Fruit fly (Drosophila melanogaster) whole organism, embryonic: ENCODE results near the gene Dhdds.

Experiments
- Aef1 ChIP-seq: fragments of 200-800 bp; sonication (Bioruptor generic); IDR thresholded peaks from 3 replicates; pipeline ENCODE4 v1.3.6; 2022; ENCODE audit warnings: missing biosample characterization, missing genetic modification characterization
- Atf-2 ChIP-seq: fragments of 200-800 bp; sonication (Bioruptor generic); optimal IDR thresholded peaks from 2 replicates; lab custom pipeline; 2016; ENCODE audit warnings: missing biosample characterization, missing genetic modification characterization
- CG10147 ChIP-seq: fragments of 200-800 bp; sonication (Bioruptor generic); optimal IDR thresholded peaks from 2 replicates; lab custom pipeline; 2019; ENCODE audit warnings: missing biosample characterization, mild to moderate bottlenecking, missing genetic modification characterization, moderate library complexity
- CG11247 ChIP-seq: fragments of 200-800 bp; sonication (Bioruptor generic); IDR thresholded peaks from 2 replicates; pipeline ENCODE4 v1.3.6; 2022; ENCODE audit warnings: missing biosample characterization, missing genetic modification characterization
- CG12744 ChIP-seq: fragments of 200-800 bp; sonication (Bioruptor generic); optimal IDR thresholded peaks from 2 replicates; lab custom pipeline; 2016; ENCODE audit warnings: missing biosample characterization, missing genetic modification characterization
- CG15514 ChIP-seq: fragments of 200-800 bp; sonication (Bioruptor generic); optimal IDR thresholded peaks from 3 replicates; lab custom pipeline; 2017; ENCODE audit warnings: missing biosample characterization, missing genetic modification characterization, mild to moderate bottlenecking, moderate library complexity, missing genetic modification reagents
- CG1602 ChIP-seq: fragments of 200-800 bp; sonication (Bioruptor generic); optimal IDR thresholded peaks from 3 replicates; lab custom pipeline; 2016; ENCODE audit warnings: missing biosample characterization, missing genetic modification characterization
- CG1647 ChIP-seq: fragments of 200-800 bp; sonication (Bioruptor generic); optimal IDR thresholded peaks from 3 replicates; lab custom pipeline; 2016; ENCODE audit warnings: missing biosample characterization, missing genetic modification characterization
- CG18619 ChIP-seq: fragments of 200-800 bp; sonication (Bioruptor generic); optimal IDR thresholded peaks from 3 replicates; lab custom pipeline; 2017; ENCODE audit warnings: missing biosample characterization, mild to moderate bottlenecking, missing genetic modification characterization
- CG2120 ChIP-seq: fragments of 200-800 bp; sonication (Bioruptor generic); optimal IDR thresholded peaks from 3 replicates; lab custom pipeline; 2016; ENCODE audit warnings: missing biosample characterization, missing genetic modification characterization
- CG30020 ChIP-seq: fragments of 200-800 bp; optimal IDR thresholded peaks from 2 replicates; lab custom pipeline; 2019; ENCODE audit warnings: missing biosample characterization, mild to moderate bottlenecking, missing genetic modification characterization, moderate library complexity
- CG31224 ChIP-seq: fragments of 200-800 bp; sonication (Bioruptor generic); IDR thresholded peaks from 2 replicates; pipeline ENCODE4 v1.3.6; 2022; ENCODE audit warnings: missing biosample characterization, missing genetic modification characterization
- CG32772 ChIP-seq: fragments of 200-800 bp; sonication (Bioruptor generic); IDR thresholded peaks from 2 replicates; pipeline ENCODE4 v1.3.6; 2022; ENCODE audit warnings: missing biosample characterization, missing genetic modification characterization
- CG34422 ChIP-seq: fragments of 200-800 bp; sonication (Bioruptor generic); IDR thresholded peaks from 3 replicates; pipeline ENCODE4 v1.3.6; 2022; ENCODE audit warnings: missing biosample characterization, missing genetic modification characterization
- CG3838 ChIP-seq: fragments of 200-800 bp; sonication (Bioruptor generic); optimal IDR thresholded peaks from 3 replicates; lab custom pipeline; 2016; ENCODE audit warnings: missing biosample characterization, missing genetic modification characterization
- CG4328 ChIP-seq: fragments of 200-800 bp; sonication (Bioruptor generic); optimal IDR thresholded peaks from 3 replicates; lab custom pipeline; 2017; ENCODE audit warnings: missing biosample characterization, missing genetic modification reagents, missing genetic modification characterization
- CG43689 ChIP-seq: fragments of 200-800 bp; sonication (Bioruptor generic); IDR thresholded peaks from 2 replicates; pipeline ENCODE4 v1.3.6; 2022; ENCODE audit warnings: missing biosample characterization, missing genetic modification characterization
- CG6813 ChIP-seq: fragments of 200-800 bp; sonication (Bioruptor generic); optimal IDR thresholded peaks from 2 replicates; lab custom pipeline; 2017; ENCODE audit warnings: missing biosample characterization, missing genetic modification characterization, mild to moderate bottlenecking, moderate library complexity, missing genetic modification reagents
- CG7357 ChIP-seq: fragments of 200-800 bp; sonication (Bioruptor generic); IDR thresholded peaks from 3 replicates; pipeline ENCODE4 v1.3.6; 2022; ENCODE audit warnings: missing biosample characterization, missing genetic modification characterization
- CG9609 ChIP-seq: fragments of 200-800 bp; sonication (Bioruptor generic); optimal IDR thresholded peaks from 3 replicates; lab custom pipeline; 2016; ENCODE audit warnings: missing biosample characterization, missing genetic modification characterization
- CG9797 ChIP-seq: fragments of 200-800 bp; sonication (Bioruptor generic); optimal IDR thresholded peaks from 3 replicates; lab custom pipeline; 2018; ENCODE audit warnings: missing biosample characterization, mild to moderate bottlenecking, missing genetic modification characterization
- CG9817 ChIP-seq: fragments of 200-800 bp; sonication (Bioruptor generic); optimal IDR thresholded peaks from 2 replicates; lab custom pipeline; 2018; ENCODE audit warnings: missing biosample characterization, mild to moderate bottlenecking, missing genetic modification characterization, moderate library complexity
- Dip2 ChIP-seq: fragments of 200-800 bp; sonication (Bioruptor generic); IDR thresholded peaks from 2 replicates; pipeline ENCODE4 v1.3.6; 2022; ENCODE audit warnings: missing biosample characterization, missing genetic modification characterization
- Dref ChIP-seq: fragments of 200-800 bp; sonication (Bioruptor generic); IDR thresholded peaks from 2 replicates; pipeline ENCODE4 v1.3.6; 2022; ENCODE audit warnings: missing biosample characterization, missing genetic modification characterization
- Fer3 ChIP-seq: fragments of 200-800 bp; sonication (Bioruptor generic); optimal IDR thresholded peaks from 2 replicates; lab custom pipeline; 2018; ENCODE audit warnings: missing biosample characterization, mild to moderate bottlenecking, missing genetic modification characterization, moderate library complexity
- Gsc ChIP-seq: fragments of 200-800 bp; sonication (Bioruptor generic); IDR thresholded peaks from 2 replicates; pipeline ENCODE4 v1.3.6; 2022; ENCODE audit warnings: missing biosample characterization, missing genetic modification characterization
- MBD-R2 ChIP-seq: fragments of 200-800 bp; sonication (Bioruptor generic); IDR thresholded peaks from 2 replicates; pipeline ENCODE4 v1.3.6; 2022; ENCODE audit warnings: missing biosample characterization, missing genetic modification characterization
- Mes4 ChIP-seq: fragments of 200-800 bp; sonication (Bioruptor generic); optimal IDR thresholded peaks from 2 replicates; lab custom pipeline; 2016; ENCODE audit warnings: missing biosample characterization, missing genetic modification characterization
- NFAT ChIP-seq: fragments of 200-800 bp; sonication (Bioruptor generic); IDR thresholded peaks from 2 replicates; pipeline ENCODE4 v1.3.6; 2022; ENCODE audit warnings: missing biosample characterization, missing genetic modification characterization
- Neu2 ChIP-seq: fragments of 200-800 bp; sonication (Bioruptor generic); optimal IDR thresholded peaks from 3 replicates; lab custom pipeline; 2016; ENCODE audit warnings: missing biosample characterization, missing genetic modification characterization, borderline replicate concordance
- Pdp1 ChIP-seq, 2 experiments: fragments of 200-800 bp; sonication (Bioruptor generic); optimal IDR thresholded peaks; 3 replicates each; lab custom pipeline; 2016; ENCODE audit warnings: missing biosample characterization in 2 of 2, missing genetic modification characterization in 2 of 2, mild to moderate bottlenecking in 1 of 2, moderate library complexity in 1 of 2
- Rfx ChIP-seq: fragments of 200-800 bp; sonication (Bioruptor generic); IDR thresholded peaks from 2 replicates; pipeline ENCODE4 v1.3.6; 2022; ENCODE audit warnings: missing biosample characterization, missing genetic modification characterization
- Sox100B ChIP-seq: fragments of 200-800 bp; sonication (Bioruptor generic); optimal IDR thresholded peaks from 3 replicates; lab custom pipeline; 2018; ENCODE audit warnings: missing biosample characterization, mild to moderate bottlenecking, missing genetic modification characterization
- bbx ChIP-seq: fragments of 200-800 bp; sonication (Bioruptor generic); IDR thresholded peaks from 2 replicates; pipeline ENCODE4 v1.3.6; 2022; ENCODE audit warnings: missing biosample characterization, missing genetic modification characterization; ENCODE audit not compliant: partially characterized antibody
- bigmax ChIP-seq: fragments of 200-800 bp; sonication (Bioruptor generic); optimal IDR thresholded peaks from 2 replicates; lab custom pipeline; 2018; ENCODE audit warnings: missing biosample characterization, mild to moderate bottlenecking, missing genetic modification characterization
- da ChIP-seq: fragments of 200-800 bp; sonication (Bioruptor generic); optimal IDR thresholded peaks from 2 replicates; lab custom pipeline; 2016; ENCODE audit warnings: missing biosample characterization, missing genetic modification characterization
- emc ChIP-seq: fragments of 200-800 bp; sonication (Bioruptor generic); optimal IDR thresholded peaks from 2 replicates; lab custom pipeline; 2016; ENCODE audit warnings: missing biosample characterization, missing genetic modification characterization
- exex ChIP-seq: fragments of 200-800 bp; sonication (Bioruptor generic); optimal IDR thresholded peaks from 4 replicates; lab custom pipeline; 2018; ENCODE audit warnings: missing biosample characterization, mild to moderate bottlenecking, missing genetic modification characterization, moderate library complexity
- eyg ChIP-seq: fragments of 200-800 bp; sonication (Bioruptor generic); optimal IDR thresholded peaks from 3 replicates; lab custom pipeline; 2016; ENCODE audit warnings: missing biosample characterization, missing genetic modification characterization
- fd102C ChIP-seq: fragments of 200-800 bp; sonication (Bioruptor generic); optimal IDR thresholded peaks from 2 replicates; lab custom pipeline; 2018; ENCODE audit warnings: missing biosample characterization, mild to moderate bottlenecking, missing genetic modification characterization, moderate library complexity
- fd3F ChIP-seq: fragments of 200-800 bp; sonication (Bioruptor generic); optimal IDR thresholded peaks from 2 replicates; lab custom pipeline; 2018; ENCODE audit warnings: missing biosample characterization, mild to moderate bottlenecking, missing genetic modification characterization, moderate library complexity
- gce ChIP-seq: fragments of 200-800 bp; sonication (Bioruptor generic); IDR thresholded peaks from 3 replicates; pipeline ENCODE4 v1.3.6; 2022; ENCODE audit warnings: missing biosample characterization, missing genetic modification characterization
- jing ChIP-seq: fragments of 200-800 bp; sonication (Bioruptor generic); optimal IDR thresholded peaks from 2 replicates; lab custom pipeline; 2018; ENCODE audit warnings: missing biosample characterization, mild to moderate bottlenecking, missing genetic modification characterization
- mld ChIP-seq: fragments of 200-800 bp; sonication (Bioruptor generic); IDR thresholded peaks from 3 replicates; pipeline ENCODE4 v1.3.6; 2022; ENCODE audit warnings: missing biosample characterization, missing genetic modification characterization; ENCODE audit not compliant: partially characterized antibody
- nerfin-1 ChIP-seq: fragments of 200-800 bp; sonication (Bioruptor generic); optimal IDR thresholded peaks from 3 replicates; lab custom pipeline; 2019; ENCODE audit warnings: missing biosample characterization, mild to moderate bottlenecking, missing genetic modification characterization, moderate library complexity
- p53 ChIP-seq: fragments of 200-800 bp; sonication (Bioruptor generic); optimal IDR thresholded peaks from 2 replicates; lab custom pipeline; 2016; ENCODE audit warnings: missing biosample characterization, missing genetic modification characterization
- pros ChIP-seq: fragments of 200-800 bp; sonication (Bioruptor generic); optimal IDR thresholded peaks from 3 replicates; lab custom pipeline; 2019; ENCODE audit warnings: missing biosample characterization, mild to moderate bottlenecking, missing genetic modification characterization, moderate library complexity
- stwl ChIP-seq: fragments of 200-800 bp; sonication (Bioruptor generic); optimal IDR thresholded peaks from 3 replicates; lab custom pipeline; 2018; ENCODE audit warnings: missing biosample characterization, mild to moderate bottlenecking, missing genetic modification characterization, moderate library complexity
- tna ChIP-seq: fragments of 200-800 bp; sonication (Bioruptor generic); IDR thresholded peaks from 2 replicates; pipeline ENCODE4 v1.3.6; 2022; ENCODE audit warnings: missing biosample characterization, missing genetic modification characterization; ENCODE audit not compliant: partially characterized antibody
- ttk ChIP-seq: fragments of 200-800 bp; sonication (Bioruptor generic); IDR thresholded peaks from 2 replicates; pipeline ENCODE4 v2.1.2; 2022; ENCODE audit warnings: missing biosample characterization, missing genetic modification characterization
- zfh1 ChIP-seq: fragments of 200-800 bp; sonication (Bioruptor generic); IDR thresholded peaks from 3 replicates; pipeline ENCODE4 v1.3.6; 2022; ENCODE audit warnings: missing biosample characterization, missing genetic modification characterization

Gene Dhdds

DNA sequence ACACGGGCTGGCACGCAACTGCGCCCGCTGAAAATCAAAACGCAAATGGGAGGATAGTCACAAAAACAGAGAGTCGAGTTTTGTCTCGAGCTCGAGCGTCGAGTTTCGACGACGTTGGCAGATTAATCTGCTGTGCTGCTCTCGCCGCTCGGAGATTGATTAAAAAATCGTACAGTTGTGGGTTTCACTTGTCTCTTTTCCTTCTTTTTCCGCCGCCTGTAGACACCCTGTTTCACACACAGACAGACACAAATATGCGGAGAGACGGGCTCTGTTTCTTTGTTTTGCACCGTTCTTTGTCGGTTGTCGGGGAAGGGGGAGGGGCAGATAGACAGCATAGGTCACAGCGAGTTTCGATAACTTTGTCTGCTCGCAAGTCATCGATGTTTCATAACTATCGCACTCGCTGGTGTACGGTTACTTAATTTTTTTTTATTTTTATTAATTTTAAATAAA lies 13.7 kb upstream of the Dhdds start, which contains the start of gene orion (continued):
- TF ChIP-seq fd3F (GFP tag; lab: Kevin White, UChicago) (no peak), exex (tag; lab: Kevin White, UChicago) (no peak), Rfx (GFP tag; lab: Robert Waterston, UW) (peak; percentile 65), stwl (peak; percentile 56), ttk (GFP tag; lab: Robert Waterston, UW) (no peak), Pdp1 (GFP tag; optimal IDR thresholded peaks at IDR 0.05; lab: Kevin White, UChicago) (peak in 1 of 2 experiments; percentile 17), CG1602 (GFP tag; lab: Kevin White, UChicago) (no peak), pros (GFP tag; lab: Kevin White, UChicago) (peak; percentile 79), MBD-R2 (GFP tag; lab: Robert Waterston, UW) (peak; percentile 40; the same call in 1 of the 2 replicates), bigmax (GFP tag; lab: Kevin White, UChicago) (no peak), jing (GFP tag; lab: Kevin White, UChicago) (no peak), zfh1 (GFP tag; lab: Robert Waterston, UW) (0 out of 3 replicates have a peak, but pooled peaks have one; percentile 25), tna (GFP tag; lab: Robert Waterston, UW) (peak; percentile 75), Sox100B (GFP tag; lab: Kevin White, UChicago) (no peak), Mes4 (GFP tag; lab: Kevin White, UChicago) (no peak), CG1647 (no peak), eyg (no peak), bbx (GFP tag; lab: Robert Waterston, UW) (peak; percentile 90), CG9817 (no peak), CG4328 (no peak), fd102C (GFP tag; lab: Kevin White, UChicago) (no peak), CG31224 (GFP tag; lab: Robert Waterston, UW) (no peak), CG7357 (GFP tag; lab: Robert Waterston, UW) (no peak), CG32772 (GFP tag; lab: Robert Waterston, UW) (no peak), mld (GFP tag; lab: Robert Waterston, UW) (peak; percentile 61; the same call in 1 of the 3 replicates), emc (GFP tag; lab: Kevin White, UChicago) (no peak), CG6813 (GFP tag; lab: Kevin White, UChicago) (no peak), CG34422 (peak; percentile 44; the same call in 1 of the 3 replicates), CG3838 (GFP tag; lab: Kevin White, UChicago) (peak; percentile 68), CG2120 (peak; percentile 28), Neu2 (GFP tag; lab: Kevin White, UChicago) (no peak), CG43689 (GFP tag; lab: Robert Waterston, UW) (no peak), CG9797 (GFP tag; lab: Kevin White, UChicago) (peak; percentile 27), p53 (GFP tag; lab: Kevin White, UChicago) (no peak), da (GFP tag; lab: Kevin White, UChicago) (no peak), Gsc (GFP tag; lab: Robert Waterston, UW) (no peak), CG18619 (GFP tag; lab: Kevin White, UChicago) (no peak), gce (no peak), nerfin-1 (tag; lab: Kevin White, UChicago) (peak; percentile 15), CG15514 (peak; percentile 55), CG12744 (no peak), Dip2 (GFP tag; lab: Robert Waterston, UW) (no peak), NFAT (no peak), CG30020 (tag; lab: Kevin White, UChicago) (peak; percentile 29), Aef1 (no peak), Atf-2 (GFP tag; lab: Kevin White, UChicago) (no peak), CG11247 (GFP tag; lab: Robert Waterston, UW) (no peak), Fer3 (tag; lab: Kevin White, UChicago) (no peak), Dref (GFP tag; lab: Robert Waterston, UW) (peak; percentile 73), CG9609 (GFP tag; lab: Kevin White, UChicago) (no peak), CG10147 (GFP tag; lab: Kevin White, UChicago) (no peak)
